Worm (Caenorhabditis elegans) whole organism, young adult: ENCODE data around the gene gly-13.

Experiments used
- B0261.1 ChIP-seq: sonication (generic microtip); optimal IDR thresholded peaks from 2 replicates; lab custom pipeline; 2016; ENCODE audit warnings: mild to moderate bottlenecking, missing genetic modification characterization, moderate library complexity, missing compliant biosample characterization
- C06A6.2 ChIP-seq: fragments of 200-800 bp; sonication (Bioruptor generic); conservative IDR thresholded peaks from 2 replicates; pipeline ENCODE4 v1.3.6; 2022; ENCODE audit warnings: missing genetic modification characterization, missing compliant biosample characterization
- C17E4.6 ChIP-seq: fragments of 200-800 bp; sonication (Bioruptor generic); IDR thresholded peaks from 2 replicates; pipeline ENCODE4 v1.3.6; 2022; ENCODE audit warnings: missing genetic modification reagents, missing genetic modification characterization, missing compliant biosample characterization
- attf-6 ChIP-seq: fragments of 200-800 bp; sonication (Bioruptor generic); IDR thresholded peaks from 2 replicates; pipeline ENCODE4 v1.3.6; 2022; ENCODE audit warnings: missing genetic modification reagents, missing genetic modification characterization, missing compliant biosample characterization
- dpff-1 ChIP-seq: sonication (generic microtip); optimal IDR thresholded peaks from 2 replicates; lab custom pipeline; 2017; ENCODE audit warnings: mild to moderate bottlenecking, missing genetic modification characterization, missing compliant biosample characterization
- hrde-1 ChIP-seq: sonication (generic microtip); optimal IDR thresholded peaks from 2 replicates; lab custom pipeline; 2016; ENCODE audit warnings: missing genetic modification characterization, mild to moderate bottlenecking, missing compliant biosample characterization, moderate library complexity, missing genotype, missing genetic modification reagents, borderline replicate concordance
- mxl-1 ChIP-seq: sonication (generic microtip); optimal IDR thresholded peaks from 2 replicates; lab custom pipeline; 2016; ENCODE audit warnings: missing genetic modification characterization, missing compliant biosample characterization
- nfya-1 ChIP-seq: sonication (generic microtip); optimal IDR thresholded peaks from 2 replicates; lab custom pipeline; 2017; ENCODE audit warnings: antibody characterized with exemption, missing compliant biosample characterization, missing genetic modification characterization, borderline replicate concordance; ENCODE audit not compliant: insufficient read depth
- snpc-4 ChIP-seq, 5 experiments: fragments of 150-350 bp in 1 of 5; sonication (generic microtip) in 4 of 5; optimal IDR thresholded peaks; 2 replicates each; lab custom pipeline; 2014 to 2018; ENCODE audit warnings: missing genetic modification characterization in 5 of 5, missing biosample characterization in 3 of 5, antibody characterized with exemption in 2 of 5, mild to moderate bottlenecking in 2 of 5, missing compliant biosample characterization in 2 of 5, missing genotype in 2 of 5, moderate library complexity in 2 of 5, missing genetic modification reagents in 1 of 5
- unc-62 ChIP-seq: fragments of 150-350 bp; optimal IDR thresholded peaks from 2 replicates; lab custom pipeline; 2014; ENCODE audit warnings: missing biosample characterization, missing genetic modification reagents, missing genetic modification characterization

ce11 chrX:9246625-9247024 lies 49.8 kb downstream of the gly-13 start:
- TF ChIP-seq unc-62 (GFP tag; lab: Kevin White, UChicago) = no peak
- TF ChIP-seq C06A6.2 (GFP tag; lab: Robert Waterston, UW) = no peak
- TF ChIP-seq C17E4.6 = no peak
- TF ChIP-seq hrde-1 = no peak
- no peak for TF ChIP-seq attf-6 (GFP tag; lab: Robert Waterston, UW)
- no peak for TF ChIP-seq mxl-1 (tag; lab: Kevin White, UChicago)
- TF ChIP-seq snpc-4 (GFP tag; optimal IDR thresholded peaks at IDR 0.05; lab: Kevin White, UChicago) = no peak
- TF ChIP-seq snpc-4 (tag; optimal IDR thresholded peaks at IDR 0.05; lab: Kevin White, UChicago) = no peak
- no peak for TF ChIP-seq dpff-1
- TF ChIP-seq nfya-1 (tag; lab: Kevin White, UChicago) = no peak
- TF ChIP-seq B0261.1 (tag; lab: Kevin White, UChicago) = no peak
